ENCODE assay signal across 1 worm cellular context in the genomic region with DNA sequence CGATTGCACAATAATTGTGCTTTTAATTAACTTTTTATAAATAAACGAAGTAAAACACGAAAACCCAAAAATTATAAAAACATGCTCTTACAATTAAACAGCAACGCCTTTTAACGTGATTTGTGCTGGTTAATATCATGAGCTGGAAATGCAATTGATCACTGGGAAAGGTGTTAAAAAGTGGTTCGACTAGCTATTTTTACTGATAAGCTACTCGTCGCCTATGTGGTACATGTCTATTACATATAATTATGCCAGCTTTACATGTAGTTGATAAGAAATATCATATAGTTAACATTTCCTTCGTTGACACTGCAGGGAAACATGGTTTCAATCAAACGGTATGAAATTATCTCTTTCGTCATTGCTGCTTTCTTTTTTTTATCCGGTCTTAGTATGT.
TF ChIP-seq lines count a peak whose summit lies in the region.

scav-5 (plus strand) TSS at position 297 of the 400 bp plus-strand sequence.

TF ChIP-seq in whole organism, L1 larva, 84 proteins besides CTCF, POLR2A, EP300 and RAD21 (continued from another document):
- no peak for TF ChIP-seq fkh-8 (tag; optimal IDR thresholded peaks at IDR 0.05; lab: Kevin White, UChicago)
- TF ChIP-seq unc-30 (tag; optimal IDR thresholded peaks at IDR 0.05; lab: Kevin White, UChicago): no peak
- TF ChIP-seq nhr-11 (tag; optimal IDR thresholded peaks at IDR 0.05; lab: Kevin White, UChicago): no peak
- no peak for TF ChIP-seq fkh-4 (tag; optimal IDR thresholded peaks at IDR 0.05; lab: Kevin White, UChicago; ENCODE audit: borderline replicate concordance)
- no peak for TF ChIP-seq ama-1 (optimal IDR thresholded peaks at IDR 0.05; lab: Kevin White, UChicago)
- no peak for TF ChIP-seq Y116A8C.19 (tag; optimal IDR thresholded peaks at IDR 0.05; lab: Kevin White, UChicago; ENCODE audit: borderline replicate concordance)
TF ChIP-seq in whole organism, L1 larva: peak in this region for 4.
